Worm (Caenorhabditis elegans) whole organism, late embryonic: ENCODE data around the gene emb-8.

Experiments
- C38D4.7 ChIP-seq: fragments of 200-800 bp; sonication (Bioruptor generic); optimal IDR thresholded peaks from 2 replicates; lab custom pipeline; 2018; ENCODE audit warnings: mild to moderate bottlenecking, missing genetic modification characterization, moderate library complexity, missing compliant biosample characterization
- nhr-11 ChIP-seq: fragments of 150-350 bp; optimal IDR thresholded peaks from 2 replicates; lab custom pipeline; 2014; ENCODE audit warnings: missing biosample characterization, missing genetic modification characterization
- sox-4 ChIP-seq: sonication (generic microtip); optimal IDR thresholded peaks from 2 replicates; lab custom pipeline; 2017; ENCODE audit warnings: mild to moderate bottlenecking, missing genetic modification characterization, inconsistent platforms, missing compliant biosample characterization
- ztf-16 ChIP-seq: sonication (generic microtip); optimal IDR thresholded peaks from 2 replicates; lab custom pipeline; 2017; ENCODE audit warnings: missing genetic modification characterization, missing compliant biosample characterization

ce11 chrIII:5208992-5209391 lies 9.5 kb upstream of the emb-8 start, which contains the start of gene syx-16:
- no peak for TF ChIP-seq sox-4
- TF ChIP-seq C38D4.7, result no peak
- TF ChIP-seq ztf-16 (tag; lab: Kevin White, UChicago), result no peak
- no peak for TF ChIP-seq nhr-11
